Worm (Caenorhabditis elegans): ENCODE data around the gene myo-3.

Gene myo-3

DNA sequence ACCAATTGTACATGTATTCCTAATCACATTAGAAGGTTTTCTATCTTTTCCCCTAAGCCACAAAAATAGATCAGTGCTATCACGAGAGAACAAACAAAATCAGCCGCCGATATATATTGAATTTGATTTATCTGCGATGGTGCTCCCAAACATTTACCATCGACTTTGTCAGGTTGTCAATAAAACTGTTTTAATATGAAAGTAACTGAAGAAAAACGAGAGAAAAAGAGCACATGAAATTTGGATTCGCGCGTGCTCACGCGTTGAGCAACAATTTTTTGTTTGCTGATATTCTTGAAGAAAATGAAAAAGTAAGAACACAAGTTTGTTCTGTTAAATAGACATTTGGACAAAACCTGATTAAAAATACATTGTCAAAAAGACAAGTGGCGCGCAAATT lies 45.3 kb downstream of the myo-3 start:
- TF ChIP-seq flt-1 (GFP tag; IDR thresholded peaks at IDR 0.05) (no peak), F13C5.2 (tag; optimal IDR thresholded peaks at IDR 0.05) (no peak), hmg-4 (GFP tag; optimal IDR thresholded peaks at IDR 0.05) (no peak), scrt-1 (GFP tag; IDR thresholded peaks at IDR 0.05) (no peak), hnd-1 (tag; optimal IDR thresholded peaks at IDR 0.05) (no peak), B0310.2 (tag; optimal IDR thresholded peaks at IDR 0.05) (no peak), tbx-11 (GFP tag; IDR thresholded peaks at IDR 0.05) (no peak), ceh-36 (tag; optimal IDR thresholded peaks at IDR 0.05) (no peak), pes-1 (GFP tag; IDR thresholded peaks at IDR 0.05) (no peak), tbx-37 (GFP tag; conservative IDR thresholded peaks at IDR 0.05) (no peak), sea-1 (GFP tag; conservative IDR thresholded peaks at IDR 0.05) (no peak), hmbx-1 (tag; optimal IDR thresholded peaks at IDR 0.05) (no peak), tra-4 (tag; optimal IDR thresholded peaks at IDR 0.05) (no peak), ceh-13 (GFP tag; optimal IDR thresholded peaks at IDR 0.05) (no peak), ama-1 (optimal IDR thresholded peaks at IDR 0.05) (no peak), ets-7 (tag; optimal IDR thresholded peaks at IDR 0.05) (no peak)

DNA sequence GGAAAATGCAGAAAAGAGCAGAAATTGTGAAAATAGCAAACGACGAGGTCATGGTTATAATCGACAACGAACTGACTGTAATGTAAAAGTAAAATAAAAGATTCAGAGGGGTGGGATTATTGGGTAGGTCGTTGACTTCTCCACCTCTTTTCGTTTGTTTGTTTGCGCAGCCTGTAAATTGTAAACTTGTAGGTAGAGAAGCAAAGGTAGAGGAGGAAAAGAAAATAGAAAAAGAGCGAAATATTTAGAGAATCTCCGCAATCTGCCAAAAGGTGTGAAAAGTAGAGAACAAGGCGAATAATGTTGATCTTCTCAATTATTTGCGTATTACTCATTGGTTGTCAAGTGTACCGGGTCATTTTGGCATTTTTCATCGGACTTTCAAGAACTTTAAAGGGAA lies 46.8 kb downstream of the myo-3 start, which contains the start of gene ZK863.8:
Gene ZK863.8 (minus strand): TSS at position 173 of the 400 bp plus-strand sequence.
- TF ChIP-seq pes-1 (GFP tag; IDR thresholded peaks at IDR 0.05) (no peak), tbx-11 (GFP tag; IDR thresholded peaks at IDR 0.05) (no peak), hmbx-1 (tag; optimal IDR thresholded peaks at IDR 0.05) (no peak), B0310.2 (tag; optimal IDR thresholded peaks at IDR 0.05) (no peak), hmg-4 (GFP tag; optimal IDR thresholded peaks at IDR 0.05) (no peak), ama-1 (optimal IDR thresholded peaks at IDR 0.05) (no peak), flt-1 (GFP tag; IDR thresholded peaks at IDR 0.05) (no peak), ets-7 (tag; optimal IDR thresholded peaks at IDR 0.05) (no peak), sea-1 (GFP tag; conservative IDR thresholded peaks at IDR 0.05) (no peak)

DNA sequence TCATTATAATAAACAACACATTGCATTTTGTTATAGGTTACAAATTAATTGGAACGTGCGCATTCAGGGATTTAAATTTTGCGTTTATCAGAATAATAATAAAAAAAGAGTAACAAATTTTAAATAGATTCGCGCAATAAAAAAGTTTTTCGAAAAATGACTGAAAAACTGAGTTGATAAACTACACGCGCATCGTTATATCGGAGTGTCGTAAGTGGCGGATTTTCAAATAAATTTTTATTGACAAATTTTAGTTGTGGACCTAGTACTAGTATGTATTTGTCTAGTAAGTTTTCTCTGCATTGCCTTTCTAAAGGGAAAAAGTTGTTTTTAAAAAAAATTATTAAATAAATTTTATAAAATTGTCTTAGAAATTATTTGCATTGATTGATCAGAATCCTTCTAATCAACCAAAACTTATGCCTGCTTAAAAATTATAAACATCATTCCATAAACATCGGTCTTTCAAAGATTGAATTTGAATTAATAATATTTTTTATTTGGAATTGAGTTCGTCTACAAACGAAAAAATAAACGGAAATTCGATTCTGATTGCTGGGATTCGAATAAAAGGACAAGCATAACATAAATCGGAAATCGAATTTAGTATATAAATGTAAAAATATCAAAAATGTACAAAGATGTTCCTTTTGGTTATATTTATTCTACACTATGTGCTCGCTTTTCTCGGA lies 49.7 kb downstream of the myo-3 start, which contains the start of gene srd-4:
Gene srd-4 (plus strand): TSS at position 642 of the 692 bp plus-strand sequence.
- no peak for TF ChIP-seq ceh-13 (GFP tag; optimal IDR thresholded peaks at IDR 0.05)
- no peak for TF ChIP-seq hnd-1 (tag; optimal IDR thresholded peaks at IDR 0.05)
- TF ChIP-seq hmg-4 (GFP tag; optimal IDR thresholded peaks at IDR 0.05), result no peak
- TF ChIP-seq flt-1 (GFP tag; IDR thresholded peaks at IDR 0.05), result no peak
- TF ChIP-seq hmbx-1 (tag; optimal IDR thresholded peaks at IDR 0.05), result no peak
- no peak for TF ChIP-seq B0310.2 (tag; optimal IDR thresholded peaks at IDR 0.05)
- no peak for TF ChIP-seq sea-1 (GFP tag; conservative IDR thresholded peaks at IDR 0.05)
- no peak for TF ChIP-seq ceh-36 (tag; optimal IDR thresholded peaks at IDR 0.05)
- no peak for TF ChIP-seq scrt-1 (GFP tag; IDR thresholded peaks at IDR 0.05)
- no peak for TF ChIP-seq aly-1 (tag; optimal IDR thresholded peaks at IDR 0.05)

DNA sequence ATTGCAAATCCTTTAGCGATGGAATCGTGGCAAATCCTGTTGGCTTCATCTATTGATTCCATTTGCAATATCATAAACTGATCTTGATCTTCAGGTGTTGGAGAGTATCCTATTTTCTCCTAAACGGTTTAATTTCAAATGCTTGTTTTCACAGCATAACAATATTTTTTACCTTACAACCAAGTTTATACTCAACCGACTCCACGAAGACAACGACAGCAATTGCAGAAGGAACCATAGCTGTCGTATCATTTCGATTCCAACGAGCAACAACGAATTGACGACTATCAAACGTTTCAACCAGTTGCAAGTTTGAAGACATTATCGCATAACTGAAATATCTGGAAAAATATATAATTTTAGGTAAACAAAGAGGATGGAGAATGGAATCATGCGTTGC lies 50.3 kb downstream of the myo-3 start, which contains the start of gene usip-1:
Gene usip-1 (minus strand): TSS at position 341 of the 400 bp plus-strand sequence.
- TF ChIP-seq hnd-1 (tag; optimal IDR thresholded peaks at IDR 0.05), result no peak
- no peak for TF ChIP-seq scrt-1 (GFP tag; IDR thresholded peaks at IDR 0.05)
- no peak for TF ChIP-seq hmg-4 (GFP tag; optimal IDR thresholded peaks at IDR 0.05)
- TF ChIP-seq ceh-13 (GFP tag; optimal IDR thresholded peaks at IDR 0.05), result no peak
- no peak for TF ChIP-seq flt-1 (GFP tag; IDR thresholded peaks at IDR 0.05)
- TF ChIP-seq hmbx-1 (tag; optimal IDR thresholded peaks at IDR 0.05), result no peak
- TF ChIP-seq tbx-11 (GFP tag; IDR thresholded peaks at IDR 0.05), result no peak
- no peak for TF ChIP-seq B0310.2 (tag; optimal IDR thresholded peaks at IDR 0.05)
- no peak for TF ChIP-seq ama-1 (optimal IDR thresholded peaks at IDR 0.05)
- TF ChIP-seq sea-1 (GFP tag; conservative IDR thresholded peaks at IDR 0.05), result no peak
- TF ChIP-seq tra-4 (tag; optimal IDR thresholded peaks at IDR 0.05), result no peak
- TF ChIP-seq pes-1 (GFP tag; IDR thresholded peaks at IDR 0.05), result no peak
- no peak for TF ChIP-seq ceh-36 (tag; optimal IDR thresholded peaks at IDR 0.05)
- no peak for TF ChIP-seq aly-1 (tag; optimal IDR thresholded peaks at IDR 0.05)

DNA sequence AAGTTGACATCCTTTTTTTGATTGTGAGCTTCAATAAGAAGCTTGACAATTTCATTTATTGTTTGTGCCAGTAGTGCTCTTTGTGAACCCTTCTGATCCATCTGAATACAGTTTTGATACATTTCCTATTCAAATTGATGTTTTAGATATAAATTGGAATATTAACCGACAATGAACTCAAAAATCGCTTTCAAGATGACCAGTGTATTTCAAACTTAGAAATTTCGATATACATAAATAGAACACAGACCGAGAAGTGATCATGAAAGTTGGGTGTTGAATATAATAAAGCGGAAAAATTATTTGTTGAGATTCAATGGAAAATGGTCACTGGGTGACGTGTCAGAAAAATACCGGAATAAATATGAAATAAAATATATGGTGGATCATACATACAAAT lies 52.8 kb downstream of the myo-3 start, which contains the start of gene elpc-3:
Gene elpc-3 (minus strand): TSS at position 101 of the 400 bp plus-strand sequence.
- no peak for TF ChIP-seq tbx-37 (GFP tag; conservative IDR thresholded peaks at IDR 0.05)

DNA sequence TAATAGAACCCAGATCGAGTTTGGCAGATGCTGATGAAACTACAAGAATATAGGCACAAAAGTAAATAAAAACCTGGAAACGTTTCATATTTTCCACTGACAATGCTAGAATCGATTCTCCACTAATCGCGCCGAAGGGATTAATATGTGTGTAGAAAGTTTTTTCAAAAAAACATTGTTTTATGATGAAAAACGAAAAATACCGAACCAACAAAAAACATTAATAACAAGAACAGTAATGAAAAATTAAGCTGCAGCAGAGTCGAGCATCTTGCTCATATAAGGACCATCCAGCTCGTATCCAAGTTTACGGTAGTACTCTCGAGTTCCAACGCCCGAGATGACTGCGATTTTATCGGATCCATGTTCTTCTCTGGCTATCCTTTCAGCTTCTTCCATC lies 54.8 kb downstream of the myo-3 start, which contains the start of gene clec-224:
Gene clec-224 (minus strand): TSS at position 101 of the 400 bp plus-strand sequence.
- TF ChIP-seq ceh-36 (tag; optimal IDR thresholded peaks at IDR 0.05) (peak; percentile 9), tbx-11 (GFP tag; IDR thresholded peaks at IDR 0.05) (no peak)

Measured in whole organism, early embryonic.